Worm (Caenorhabditis elegans): ENCODE measurements around the gene ram-5.

- TF ChIP-seq ama-1 (optimal IDR thresholded peaks at IDR 0.05) (no peak), pqm-1 (tag; optimal IDR thresholded peaks at IDR 0.05) (no peak), sdc-2 (tag; optimal IDR thresholded peaks at IDR 0.05) (no peak), Y22D7AL.16 (tag; optimal IDR thresholded peaks at IDR 0.05) (no peak), npax-4 (tag; optimal IDR thresholded peaks at IDR 0.05) (no peak), hlh-6 (tag; optimal IDR thresholded peaks at IDR 0.05) (no peak), ceh-34 (tag; optimal IDR thresholded peaks at IDR 0.05) (no peak), unc-86 (tag; optimal IDR thresholded peaks at IDR 0.05) (no peak)
Observed at ce11 chrX:14530107-14530506, 19.8 kb upstream of the ram-5 start, which contains the start of gene nspc-20.
